Worm (Caenorhabditis elegans): Measurements from ENCODE around the gene mec-4.

The mec-4 gene

DNA sequence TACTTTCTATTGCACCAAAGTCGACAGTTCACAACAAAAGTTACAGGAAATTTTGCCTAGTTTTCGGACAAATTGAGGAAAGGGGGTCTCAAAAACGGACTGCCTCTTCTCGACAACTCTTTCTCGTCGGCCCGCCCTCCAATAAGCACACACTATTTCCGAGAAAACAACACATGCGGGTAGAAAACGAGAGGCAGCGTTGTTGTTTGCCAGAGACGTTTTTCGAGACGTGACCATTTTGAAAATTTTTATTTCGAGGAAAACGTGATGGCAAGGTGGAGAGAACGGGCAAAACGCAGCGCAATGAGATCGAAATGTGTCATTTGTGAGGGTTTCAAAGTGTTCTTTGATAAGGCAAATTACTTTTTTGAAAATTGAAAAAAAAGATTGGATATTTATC, 13.4 kb downstream of the mec-4 start (continued):
- TF ChIP-seq dve-1 (tag; optimal IDR thresholded peaks at IDR 0.05; ENCODE audit: insufficient read depth) (no peak), mxl-3 (GFP tag; optimal IDR thresholded peaks at IDR 0.05) (peak; percentile 83), madf-9 (GFP tag; conservative IDR thresholded peaks at IDR 0.05) (no peak), hlh-30 (tag; optimal IDR thresholded peaks at IDR 0.05; ENCODE audit: insufficient read depth) (peak; percentile 88), pqm-1 (tag; optimal IDR thresholded peaks at IDR 0.05) (no peak), dmd-9 (GFP tag; IDR thresholded peaks at IDR 0.05) (no peak), lin-29 (GFP tag; IDR thresholded peaks at IDR 0.05) (no peak), F49E8.2 (tag; optimal IDR thresholded peaks at IDR 0.05; ENCODE audit: borderline replicate concordance) (no peak), unc-39 (tag; optimal IDR thresholded peaks at IDR 0.05) (no peak), egl-43 (GFP tag; IDR thresholded peaks at IDR 0.05) (no peak), ztf-7 (tag; optimal IDR thresholded peaks at IDR 0.05) (no peak), ctbp-1 (GFP tag; IDR thresholded peaks at IDR 0.05) (0 out of 2 replicates have a peak, but pooled peaks have one; percentile 38), egl-27 (tag; optimal IDR thresholded peaks at IDR 0.05) (no peak), ama-1 (optimal IDR thresholded peaks at IDR 0.05) (no peak), daf-8 (GFP tag; IDR thresholded peaks at IDR 0.05) (no peak), T20F7.1 (GFP tag; optimal IDR thresholded peaks at IDR 0.05) (no peak), ztf-11 (tag; optimal IDR thresholded peaks at IDR 0.05) (no peak), daf-19 (GFP tag; conservative IDR thresholded peaks at IDR 0.05) (no peak), zip-11 (GFP tag; IDR thresholded peaks at IDR 0.05) (no peak)

DNA sequence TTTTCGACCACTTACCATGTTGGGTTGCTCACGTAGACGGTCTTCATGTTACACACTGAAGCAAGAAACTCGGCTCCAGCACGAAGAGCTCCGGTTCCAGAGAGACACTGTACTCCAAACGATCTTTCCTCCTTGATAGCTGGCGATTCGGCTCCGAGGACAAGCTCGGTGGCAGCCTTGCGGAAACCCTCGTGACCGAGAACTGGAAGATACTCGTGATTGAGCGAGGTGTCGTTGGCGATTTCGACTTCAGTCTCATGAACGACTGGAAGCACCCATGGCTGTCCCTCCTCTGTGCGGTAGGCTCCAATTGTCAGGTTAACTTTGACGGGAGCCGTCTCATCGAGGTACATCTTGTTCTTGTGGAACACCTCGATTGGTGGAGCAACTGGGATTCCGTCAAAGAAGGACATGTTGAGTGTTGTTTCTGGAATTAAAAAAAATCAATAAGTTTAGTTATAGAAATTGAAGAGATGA, 14.2 kb downstream of the mec-4 start, which contains the start of gene got-1.2:
got-1.2 (minus strand) TSS at position 427 of the 477 bp plus-strand sequence.
- no peak for TF ChIP-seq T26A8.4 (GFP tag; IDR thresholded peaks at IDR 0.05)
- no peak for TF ChIP-seq ZK546.5 (tag; optimal IDR thresholded peaks at IDR 0.05)
- peak; percentile 69 for TF ChIP-seq set-16 (GFP tag; IDR thresholded peaks at IDR 0.05)
- TF ChIP-seq daf-12 (tag; optimal IDR thresholded peaks at IDR 0.05) = no peak
- TF ChIP-seq egl-27 (tag; optimal IDR thresholded peaks at IDR 0.05) = no peak
- peak; percentile 15 for TF ChIP-seq hlh-30 (tag; optimal IDR thresholded peaks at IDR 0.05; ENCODE audit: insufficient read depth)
- TF ChIP-seq aha-1 (tag) = peak; percentile 86
- TF ChIP-seq aly-2 (tag; optimal IDR thresholded peaks at IDR 0.05) = no peak
- TF ChIP-seq egl-43 (GFP tag; IDR thresholded peaks at IDR 0.05) = no peak
- TF ChIP-seq dpl-1 (GFP tag; optimal IDR thresholded peaks at IDR 0.05) = no peak
- TF ChIP-seq mxl-3 (GFP tag; optimal IDR thresholded peaks at IDR 0.05) = no peak

DNA sequence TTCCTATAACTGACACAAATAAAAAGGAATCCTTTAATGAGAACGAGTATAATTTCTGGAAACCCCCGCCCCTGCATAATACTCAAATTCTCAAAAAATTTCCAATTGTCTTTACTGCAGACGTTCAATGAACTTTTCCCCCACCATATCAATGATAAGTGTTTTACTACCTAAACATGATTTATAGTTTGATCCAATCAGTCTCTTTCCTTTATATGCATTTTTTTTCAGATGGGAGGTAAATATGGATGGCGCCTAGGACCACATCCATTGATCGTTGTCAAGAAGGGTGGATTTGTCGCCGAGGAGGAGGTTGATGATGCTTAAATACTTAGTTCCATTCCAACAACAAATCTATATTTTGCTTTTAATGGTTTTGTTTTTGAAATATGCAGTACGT, 19.8 kb downstream of the mec-4 start:
- TF ChIP-seq aly-2 (tag; optimal IDR thresholded peaks at IDR 0.05) (no peak), unc-62 (GFP tag; optimal IDR thresholded peaks at IDR 0.05 in 1 of 2) (peak in 1 of 2 experiments; percentile 71), unc-62 (tag; optimal IDR thresholded peaks at IDR 0.05) (no peak), pha-4 (GFP tag; IDR thresholded peaks at IDR 0.05) (no peak), pha-4 (tag; optimal IDR thresholded peaks at IDR 0.05) (no peak)

DNA sequence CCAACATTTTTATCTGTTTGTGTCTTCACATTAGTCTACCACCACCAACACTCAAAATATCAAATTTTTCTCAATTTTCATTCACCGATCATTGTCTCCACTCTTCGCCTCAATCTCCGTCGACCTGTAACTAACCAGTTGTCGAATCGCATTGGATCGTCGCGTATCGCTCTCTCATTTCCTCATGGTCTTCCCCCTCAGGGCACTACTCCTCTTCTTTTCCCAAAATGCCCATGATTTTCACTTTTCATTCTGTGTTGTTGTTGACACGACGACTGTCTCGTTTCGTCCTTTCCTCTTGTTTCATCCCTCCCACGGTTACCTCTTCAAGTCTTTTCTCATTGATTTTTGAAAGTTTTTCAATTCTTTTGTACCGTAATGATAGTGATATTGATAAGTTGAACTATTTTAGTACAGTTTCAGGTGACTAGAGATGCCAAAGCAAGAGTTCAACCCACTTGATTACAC, 20.9 kb downstream of the mec-4 start, which contains the start of gene T01C8.2:
T01C8.2 (plus strand) TSS at position 418 of the 468 bp plus-strand sequence.
- TF ChIP-seq nhr-42 (GFP tag; IDR thresholded peaks at IDR 0.05) (no peak), mdl-1 (tag; optimal IDR thresholded peaks at IDR 0.05) (peak in 1 of 2 experiments; percentile 12), nhr-77 (tag; optimal IDR thresholded peaks at IDR 0.05) (no peak), unc-62 (GFP tag; optimal IDR thresholded peaks at IDR 0.05 in 1 of 2) (peak in 1 of 2 experiments; percentile 72), unc-62 (tag; optimal IDR thresholded peaks at IDR 0.05) (no peak), lsy-2 (tag; optimal IDR thresholded peaks at IDR 0.05) (no peak), nhr-25 (tag; optimal IDR thresholded peaks at IDR 0.05; ENCODE audit: borderline replicate concordance, insufficient read depth) (peak; percentile 14), Y75B8A.6 (GFP tag; IDR thresholded peaks at IDR 0.05) (no peak), nhr-28 (tag; optimal IDR thresholded peaks at IDR 0.05) (peak; percentile 22), zag-1 (tag; optimal IDR thresholded peaks at IDR 0.05) (no peak), snpc-4 (tag; optimal IDR thresholded peaks at IDR 0.05) (no peak), ama-1 (optimal IDR thresholded peaks at IDR 0.05) (no peak), set-16 (GFP tag; IDR thresholded peaks at IDR 0.05) (no peak), nhr-76 (tag; optimal IDR thresholded peaks at IDR 0.05) (no peak), unc-39 (tag; optimal IDR thresholded peaks at IDR 0.05) (no peak), F10B5.3 (tag; optimal IDR thresholded peaks at IDR 0.05) (no peak), mep-1 (tag; optimal IDR thresholded peaks at IDR 0.05) (peak; percentile 1), ceh-62 (tag; optimal IDR thresholded peaks at IDR 0.05) (no peak), ZK546.5 (tag; optimal IDR thresholded peaks at IDR 0.05) (no peak), vab-7 (GFP tag; IDR thresholded peaks at IDR 0.05) (no peak), F26F4.8 (GFP tag; conservative IDR thresholded peaks at IDR 0.05) (no peak), dpl-1 (GFP tag; optimal IDR thresholded peaks at IDR 0.05) (no peak), nhr-41 (GFP tag; IDR thresholded peaks at IDR 0.05) (no peak), egl-43 (GFP tag; IDR thresholded peaks at IDR 0.05) (no peak)

Measured in whole organism, L4 larva.